Fruit fly (Drosophila melanogaster) whole organism, embryonic: Measurements from ENCODE around the gene mts.
A peak's percentile ranks its signal among the peaks of the same experiment; 100 is the strongest.

Experiments used
- CG10366 ChIP-seq: fragments of 200-800 bp; sonication (Bioruptor generic); IDR thresholded peaks from 2 replicates; pipeline ENCODE4 v1.3.6; 2022; ENCODE audit warnings: missing biosample characterization, missing genetic modification characterization
- CG11398 ChIP-seq: fragments of 200-800 bp; sonication (Bioruptor generic); optimal IDR thresholded peaks from 2 replicates; lab custom pipeline; 2016; ENCODE audit warnings: missing biosample characterization, missing genetic modification characterization
- CG11560 ChIP-seq: fragments of 200-800 bp; sonication (Bioruptor generic); IDR thresholded peaks from 3 replicates; pipeline ENCODE4 v1.3.6; 2022; ENCODE audit warnings: missing biosample characterization, missing genetic modification characterization
- CG12744 ChIP-seq: fragments of 200-800 bp; sonication (Bioruptor generic); optimal IDR thresholded peaks from 2 replicates; lab custom pipeline; 2016; ENCODE audit warnings: missing biosample characterization, missing genetic modification characterization
- CG12769 ChIP-seq: fragments of 200-800 bp; sonication (Bioruptor generic); optimal IDR thresholded peaks from 2 replicates; lab custom pipeline; 2019; ENCODE audit warnings: missing biosample characterization, mild to moderate bottlenecking, missing genetic modification characterization, moderate library complexity
- CG13424 ChIP-seq: fragments of 200-800 bp; sonication (Bioruptor generic); optimal IDR thresholded peaks from 2 replicates; lab custom pipeline; 2019; ENCODE audit warnings: missing biosample characterization, mild to moderate bottlenecking, missing genetic modification characterization, moderate library complexity
- CG1832 ChIP-seq: fragments of 200-800 bp; sonication (Bioruptor generic); optimal IDR thresholded peaks from 2 replicates; lab custom pipeline; 2017; ENCODE audit warnings: missing biosample characterization, mild to moderate bottlenecking, missing genetic modification characterization, inconsistent platforms
- CG2129 ChIP-seq: fragments of 200-800 bp; sonication (Bioruptor generic); IDR thresholded peaks from 2 replicates; pipeline ENCODE4 v1.3.6; 2022; ENCODE audit warnings: missing biosample characterization, missing genetic modification characterization; ENCODE audit not compliant: partially characterized antibody
- CG3163 ChIP-seq: fragments of 200-800 bp; sonication (Bioruptor generic); optimal IDR thresholded peaks from 3 replicates; lab custom pipeline; 2016; ENCODE audit warnings: missing biosample characterization, missing genetic modification characterization
- CG3407 ChIP-seq: fragments of 200-800 bp; sonication (Bioruptor generic); optimal IDR thresholded peaks from 2 replicates; lab custom pipeline; 2018; ENCODE audit warnings: missing biosample characterization, mild to moderate bottlenecking, missing genetic modification characterization
- CG3838 ChIP-seq: fragments of 200-800 bp; sonication (Bioruptor generic); optimal IDR thresholded peaks from 3 replicates; lab custom pipeline; 2016; ENCODE audit warnings: missing biosample characterization, missing genetic modification characterization
- CG4854 ChIP-seq: fragments of 200-800 bp; sonication (Bioruptor generic); optimal IDR thresholded peaks from 2 replicates; lab custom pipeline; 2016; ENCODE audit warnings: missing biosample characterization, missing genetic modification characterization, inconsistent platforms
- CG7372 ChIP-seq: fragments of 200-800 bp; sonication (Bioruptor generic); IDR thresholded peaks from 2 replicates; pipeline ENCODE4 v1.3.6; 2022; ENCODE audit warnings: missing biosample characterization, missing genetic modification characterization
- CG7786 ChIP-seq: fragments of 200-800 bp; sonication (Bioruptor generic); optimal IDR thresholded peaks from 2 replicates; lab custom pipeline; 2016; ENCODE audit warnings: missing biosample characterization, missing genetic modification characterization
- CG8765 ChIP-seq: fragments of 200-800 bp; sonication (Bioruptor generic); IDR thresholded peaks from 2 replicates; pipeline ENCODE4 v1.3.6; 2022; ENCODE audit warnings: missing biosample characterization, missing genetic modification characterization
- CG8944 ChIP-seq: fragments of 200-800 bp; sonication (Bioruptor generic); optimal IDR thresholded peaks from 3 replicates; lab custom pipeline; 2016; ENCODE audit warnings: missing biosample characterization, missing genetic modification characterization
- Deaf1 ChIP-seq: fragments of 200-800 bp; optimal IDR thresholded peaks from 3 replicates; lab custom pipeline; 2019; ENCODE audit warnings: missing biosample characterization, mild to moderate bottlenecking, missing genetic modification characterization, moderate library complexity
- Doc3 ChIP-seq: fragments of 200-800 bp; sonication (Bioruptor generic); IDR thresholded peaks from 3 replicates; pipeline ENCODE4 v1.3.6; 2022; ENCODE audit warnings: missing biosample characterization, missing genetic modification characterization; ENCODE audit not compliant: partially characterized antibody
- Dp ChIP-seq: fragments of 200-800 bp; sonication (Bioruptor generic); optimal IDR thresholded peaks from 2 replicates; lab custom pipeline; 2018; ENCODE audit warnings: missing biosample characterization, mild to moderate bottlenecking, missing genetic modification characterization, moderate library complexity
- E2f1 ChIP-seq: fragments of 200-800 bp; sonication (Bioruptor generic); IDR thresholded peaks from 2 replicates; pipeline ENCODE4 v1.3.6; 2022; ENCODE audit warnings: missing biosample characterization, missing genetic modification characterization
- ERR ChIP-seq: fragments of 200-800 bp; sonication (Bioruptor generic); optimal IDR thresholded peaks from 2 replicates; lab custom pipeline; 2016; ENCODE audit warnings: missing biosample characterization, missing genetic modification characterization
- Fer3 ChIP-seq: fragments of 200-800 bp; sonication (Bioruptor generic); optimal IDR thresholded peaks from 2 replicates; lab custom pipeline; 2018; ENCODE audit warnings: missing biosample characterization, mild to moderate bottlenecking, missing genetic modification characterization, moderate library complexity
- GATAe ChIP-seq: fragments of 200-800 bp; sonication (Bioruptor generic); conservative IDR thresholded peaks from 2 replicates; pipeline ENCODE4 v1.3.6; 2022; ENCODE audit warnings: missing biosample characterization, missing genetic modification characterization
- Hr78 ChIP-seq, 2 experiments: fragments of 200-800 bp in 1 of 2; fragments of >200 bp in 1 of 2; sonication (Bioruptor generic) in 1 of 2; optimal IDR thresholded peaks; 2 replicates each; lab custom pipeline; 2017 to 2019; ENCODE audit warnings: missing biosample characterization in 2 of 2, missing genetic modification characterization in 2 of 2, mild to moderate bottlenecking in 1 of 2, moderate library complexity in 1 of 2
- NfI ChIP-seq: fragments of 200-800 bp; sonication (Bioruptor generic); optimal IDR thresholded peaks from 3 replicates; lab custom pipeline; 2018; ENCODE audit warnings: missing biosample characterization, mild to moderate bottlenecking, missing genetic modification characterization, moderate library complexity
- Ptx1 ChIP-seq: fragments of 200-800 bp; sonication (Bioruptor generic); IDR thresholded peaks from 2 replicates; pipeline ENCODE4 v1.3.6; 2022; ENCODE audit warnings: missing biosample characterization, missing genetic modification characterization
- Vsx1 ChIP-seq: fragments of 200-800 bp; sonication (Bioruptor generic); optimal IDR thresholded peaks from 2 replicates; lab custom pipeline; 2017; ENCODE audit warnings: missing biosample characterization, mild to moderate bottlenecking, missing genetic modification characterization, missing genetic modification reagents
- Xbp1 ChIP-seq: fragments of 200-800 bp; sonication (Bioruptor generic); optimal IDR thresholded peaks from 3 replicates; lab custom pipeline; 2016; ENCODE audit warnings: missing biosample characterization, mild to moderate bottlenecking, missing genetic modification characterization
- chinmo ChIP-seq: fragments of 200-800 bp; sonication (Bioruptor generic); IDR thresholded peaks from 4 replicates; pipeline ENCODE4 v1.3.6; 2022; ENCODE audit warnings: missing biosample characterization, missing genetic modification characterization; ENCODE audit not compliant: partially characterized antibody
- chn ChIP-seq: fragments of 200-800 bp; sonication (Bioruptor generic); optimal IDR thresholded peaks from 2 replicates; lab custom pipeline; 2016; ENCODE audit warnings: missing biosample characterization, missing genetic modification characterization
- crp ChIP-seq, 2 experiments: fragments of 200-800 bp; sonication (Bioruptor generic); optimal IDR thresholded peaks; 2 replicates in 1 of 2; 3 replicates in 1 of 2; lab custom pipeline; 2017; ENCODE audit warnings: missing biosample characterization in 2 of 2, missing genetic modification characterization in 2 of 2, mild to moderate bottlenecking in 1 of 2, moderate library complexity in 1 of 2
- gem ChIP-seq: fragments of 200-800 bp; sonication (Bioruptor generic); optimal IDR thresholded peaks from 2 replicates; lab custom pipeline; 2019; ENCODE audit warnings: missing biosample characterization, mild to moderate bottlenecking, missing genetic modification characterization, moderate library complexity
- grau ChIP-seq: fragments of 200-800 bp; optimal IDR thresholded peaks from 3 replicates; lab custom pipeline; 2019; ENCODE audit warnings: missing biosample characterization, mild to moderate bottlenecking, missing genetic modification characterization, moderate library complexity
- h ChIP-seq: fragments of >200 bp; optimal IDR thresholded peaks from 2 replicates; lab custom pipeline; 2017
- hbn ChIP-seq: fragments of 200-800 bp; sonication (Bioruptor generic); IDR thresholded peaks from 2 replicates; pipeline ENCODE4 v1.3.6; 2022; ENCODE audit warnings: missing biosample characterization, missing genetic modification characterization; ENCODE audit not compliant: partially characterized antibody
- her ChIP-seq: fragments of 200-800 bp; sonication (Bioruptor generic); optimal IDR thresholded peaks from 2 replicates; lab custom pipeline; 2016; ENCODE audit warnings: missing biosample characterization, missing genetic modification characterization
- hth ChIP-seq: fragments of >200 bp; optimal IDR thresholded peaks from 2 replicates; lab custom pipeline; 2017; ENCODE audit warnings: inconsistent platforms
- lmd ChIP-seq: fragments of 200-800 bp; sonication (Bioruptor generic); IDR thresholded peaks from 2 replicates; pipeline ENCODE4 v1.3.6; 2022; ENCODE audit warnings: missing biosample characterization, missing genetic modification characterization
- nau ChIP-seq: fragments of 200-800 bp; sonication (Bioruptor generic); optimal IDR thresholded peaks from 3 replicates; lab custom pipeline; 2017; ENCODE audit warnings: missing biosample characterization, mild to moderate bottlenecking, missing genetic modification characterization, missing genetic modification reagents
- ranshi ChIP-seq: fragments of 200-800 bp; sonication (Bioruptor generic); IDR thresholded peaks from 2 replicates; pipeline ENCODE4 v1.3.6; 2022; ENCODE audit warnings: missing biosample characterization, missing genetic modification characterization
- repo ChIP-seq: fragments of 200-800 bp; sonication (Bioruptor generic); optimal IDR thresholded peaks from 2 replicates; lab custom pipeline; 2016; ENCODE audit warnings: missing biosample characterization, missing genetic modification characterization
- row ChIP-seq: fragments of 200-800 bp; sonication (Bioruptor generic); IDR thresholded peaks from 3 replicates; pipeline ENCODE4 v1.3.6; 2022; ENCODE audit warnings: missing biosample characterization, missing genetic modification characterization
- sc ChIP-seq, 3 experiments: fragments of >200 bp in 2 of 3; fragments of 200-800 bp in 1 of 3; sonication (Bioruptor generic) in 1 of 3; optimal IDR thresholded peaks; 2 replicates in 2 of 3; 3 replicates in 1 of 3; lab custom pipeline; 2017; ENCODE audit warnings: mild to moderate bottlenecking in 1 of 3, missing biosample characterization in 1 of 3, missing genetic modification characterization in 1 of 3, missing genetic modification reagents in 1 of 3
- sisA ChIP-seq: fragments of 200-800 bp; sonication (Bioruptor generic); IDR thresholded peaks from 2 replicates; pipeline ENCODE4 v1.3.6; 2022; ENCODE audit warnings: missing biosample characterization, missing genetic modification characterization
- slou ChIP-seq: fragments of 200-800 bp; sonication (Bioruptor generic); optimal IDR thresholded peaks from 3 replicates; lab custom pipeline; 2016; ENCODE audit warnings: missing biosample characterization, missing genetic modification characterization
- sug ChIP-seq: fragments of 200-800 bp; optimal IDR thresholded peaks from 2 replicates; lab custom pipeline; 2019; ENCODE audit warnings: missing biosample characterization, mild to moderate bottlenecking, missing genetic modification characterization, moderate library complexity
- tx ChIP-seq: fragments of 200-800 bp; sonication (Bioruptor generic); optimal IDR thresholded peaks from 2 replicates; lab custom pipeline; 2016; ENCODE audit warnings: missing biosample characterization, missing genetic modification characterization
- wor ChIP-seq: fragments of 200-800 bp; sonication (Bioruptor generic); IDR thresholded peaks from 2 replicates; pipeline ENCODE4 v1.3.6; 2022; ENCODE audit warnings: missing biosample characterization, missing genetic modification characterization
- zfh1 ChIP-seq: fragments of 200-800 bp; sonication (Bioruptor generic); IDR thresholded peaks from 3 replicates; pipeline ENCODE4 v1.3.6; 2022; ENCODE audit warnings: missing biosample characterization, missing genetic modification characterization

Gene mts

dm6 chr2L:7782788-7783401, 44.6 kb upstream of the mts start, which contains the start of gene Brd7-9 (continued):
- peak; percentile 57 for TF ChIP-seq chn (GFP tag; lab: Kevin White, UChicago)
- peak; percentile 65 for TF ChIP-seq row (GFP tag; lab: Robert Waterston, UW)
- TF ChIP-seq CG11398 = no peak
- TF ChIP-seq her (GFP tag; lab: Kevin White, UChicago) = peak; percentile 34
- no peak for TF ChIP-seq tx
- TF ChIP-seq GATAe = no peak; the same call in 1 of the 2 replicates
- TF ChIP-seq zfh1 (GFP tag; lab: Robert Waterston, UW) = peak; percentile 80
- TF ChIP-seq repo (GFP tag; lab: Kevin White, UChicago) = peak; percentile 15
- peak; percentile 24; the same call in 1 of the 2 replicates for TF ChIP-seq CG7372
- peak; percentile 72 for TF ChIP-seq Ptx1
- peak; percentile 77 for TF ChIP-seq nau (GFP tag; lab: Kevin White, UChicago)
- peak; percentile 60 for TF ChIP-seq NfI (GFP tag; lab: Kevin White, UChicago)
- TF ChIP-seq Dp = peak; percentile 70
- TF ChIP-seq CG11560 (tag; lab: Robert Waterston, UW) = no peak
- TF ChIP-seq Vsx1 = peak; percentile 56
- peak; percentile 81 for TF ChIP-seq lmd (GFP tag; lab: Robert Waterston, UW)
- TF ChIP-seq Fer3 = peak; percentile 62
- TF ChIP-seq Hr78 (GFP tag; optimal IDR thresholded peaks at IDR 0.05; lab: Kevin White, UChicago) = no peak
- peak; percentile 45; the same call in 1 of the 2 replicates for TF ChIP-seq CG8765 (GFP tag; lab: Robert Waterston, UW)
- TF ChIP-seq CG3163 (GFP tag; lab: Kevin White, UChicago) = peak; percentile 13
- TF ChIP-seq CG8944 = peak; percentile 56
- TF ChIP-seq crp (GFP tag; optimal IDR thresholded peaks at IDR 0.05; lab: Kevin White, UChicago) = no peak
- TF ChIP-seq wor (GFP tag; lab: Robert Waterston, UW) = peak; percentile 48; the same call in 1 of the 2 replicates
- TF ChIP-seq CG3838 (GFP tag; lab: Kevin White, UChicago) = peak; percentile 44
- TF ChIP-seq ranshi = peak; percentile 83
- TF ChIP-seq CG13424 (tag; lab: Kevin White, UChicago) = peak; percentile 54
- peak; percentile 8 for TF ChIP-seq Deaf1 (tag; lab: Kevin White, UChicago)
- peak; percentile 43 for TF ChIP-seq CG12744
- TF ChIP-seq CG2129 (GFP tag; lab: Robert Waterston, UW) = no peak
- TF ChIP-seq hbn = no peak; the same call in 1 of the 2 replicates
- peak; percentile 28 for TF ChIP-seq CG7786 (GFP tag; lab: Kevin White, UChicago)
- no peak for TF ChIP-seq sc (optimal IDR thresholded peaks at IDR 0.05; lab: Kevin White, UChicago)
- TF ChIP-seq sc (GFP tag; optimal IDR thresholded peaks at IDR 0.05; lab: Kevin White, UChicago) = peak; percentile 27
- TF ChIP-seq E2f1 (GFP tag; lab: Robert Waterston, UW) = peak; percentile 78
- TF ChIP-seq Doc3 (GFP tag; lab: Robert Waterston, UW) = no peak
- TF ChIP-seq CG10366 = peak; percentile 73
- TF ChIP-seq grau (tag; lab: Kevin White, UChicago) = peak; percentile 62
- TF ChIP-seq hth (lab: Kevin White, UChicago) = no peak
- peak; percentile 62 for TF ChIP-seq CG1832 (GFP tag; lab: Kevin White, UChicago)
- TF ChIP-seq CG12769 (tag; lab: Kevin White, UChicago) = peak; percentile 73
- TF ChIP-seq sisA (GFP tag; lab: Robert Waterston, UW) = peak; percentile 54
- TF ChIP-seq ERR (GFP tag; lab: Kevin White, UChicago) = no peak
- TF ChIP-seq Xbp1 (GFP tag; lab: Kevin White, UChicago) = peak; percentile 78
- TF ChIP-seq chinmo (GFP tag; lab: Robert Waterston, UW) = 0 out of 4 replicates have a peak, but pooled peaks have one; percentile 50
- peak; percentile 29 for TF ChIP-seq sug (tag; lab: Kevin White, UChicago)
- TF ChIP-seq CG3407 = peak; percentile 33
- peak; percentile 63 for TF ChIP-seq slou (GFP tag; lab: Kevin White, UChicago)
- TF ChIP-seq CG4854 (GFP tag; lab: Kevin White, UChicago) = no peak
- peak; percentile 81 for TF ChIP-seq gem (tag; lab: Kevin White, UChicago)
- TF ChIP-seq h (lab: Kevin White, UChicago) = no peak
